Fruit fly (Drosophila melanogaster) whole organism, wandering third instar larva: ENCODE measurements around the gene Tango1.

Experiments
- CG32264 ChIP-seq: fragments of 200-800 bp; sonication (Bioruptor generic); optimal IDR thresholded peaks from 2 replicates; lab custom pipeline; 2016; ENCODE audit warnings: missing biosample characterization, missing genetic modification characterization
- Dfd ChIP-seq: fragments of >200 bp; optimal IDR thresholded peaks from 2 replicates; lab custom pipeline; 2017; ENCODE audit warnings: missing biosample characterization, missing genetic modification characterization
- Dif ChIP-seq: fragments of 200-275, 200-300 bp; sonication (Bioruptor generic); optimal IDR thresholded peaks from 2 replicates; lab custom pipeline; 2018; ENCODE audit warnings: missing biosample characterization, missing genetic modification characterization; ENCODE audit not compliant: partially characterized antibody
- GATAd ChIP-seq: sonication (Bioruptor generic); optimal IDR thresholded peaks from 2 replicates; lab custom pipeline; 2016; ENCODE audit warnings: missing biosample characterization, missing genetic modification characterization
- Hr78 ChIP-seq: fragments of >200 bp; optimal IDR thresholded peaks from 2 replicates; lab custom pipeline; 2017; ENCODE audit warnings: missing biosample characterization, missing genetic modification characterization
- Hr83 ChIP-seq: fragments of 200-300 bp; sonication (Bioruptor generic); optimal IDR thresholded peaks from 2 replicates; lab custom pipeline; 2016; ENCODE audit warnings: missing biosample characterization, mild to moderate bottlenecking, missing genetic modification characterization, moderate library complexity; ENCODE audit not compliant: poor library complexity, severe bottlenecking
- N ChIP-seq: fragments of >200 bp; optimal IDR thresholded peaks from 2 replicates; lab custom pipeline; 2018; ENCODE audit warnings: missing biosample characterization, missing external identifiers, missing genetic modification characterization
- br ChIP-seq: fragments of 200-800 bp; sonication (Bioruptor generic); optimal IDR thresholded peaks from 2 replicates; lab custom pipeline; 2016; ENCODE audit warnings: missing biosample characterization, missing genetic modification characterization
- dmrt93B ChIP-seq: fragments of 200-800 bp; sonication (Bioruptor generic); optimal IDR thresholded peaks from 2 replicates; lab custom pipeline; 2018; ENCODE audit warnings: missing biosample characterization, mild to moderate bottlenecking, missing genetic modification characterization
- ey ChIP-seq: fragments of 200-800 bp; sonication (Bioruptor generic); optimal IDR thresholded peaks from 2 replicates; lab custom pipeline; 2016; ENCODE audit warnings: missing biosample characterization, missing genetic modification characterization
- lola ChIP-seq: fragments of >200 bp; optimal IDR thresholded peaks from 2 replicates; lab custom pipeline; 2017; ENCODE audit warnings: missing biosample characterization, missing genetic modification characterization
- tai ChIP-seq: sonication (Bioruptor generic); optimal IDR thresholded peaks from 2 replicates; lab custom pipeline; 2016; ENCODE audit warnings: missing biosample characterization, missing genetic modification characterization
- usp ChIP-seq: fragments of >200 bp; optimal IDR thresholded peaks from 2 replicates; lab custom pipeline; 2017; ENCODE audit warnings: missing biosample characterization, missing genetic modification characterization

DNA sequence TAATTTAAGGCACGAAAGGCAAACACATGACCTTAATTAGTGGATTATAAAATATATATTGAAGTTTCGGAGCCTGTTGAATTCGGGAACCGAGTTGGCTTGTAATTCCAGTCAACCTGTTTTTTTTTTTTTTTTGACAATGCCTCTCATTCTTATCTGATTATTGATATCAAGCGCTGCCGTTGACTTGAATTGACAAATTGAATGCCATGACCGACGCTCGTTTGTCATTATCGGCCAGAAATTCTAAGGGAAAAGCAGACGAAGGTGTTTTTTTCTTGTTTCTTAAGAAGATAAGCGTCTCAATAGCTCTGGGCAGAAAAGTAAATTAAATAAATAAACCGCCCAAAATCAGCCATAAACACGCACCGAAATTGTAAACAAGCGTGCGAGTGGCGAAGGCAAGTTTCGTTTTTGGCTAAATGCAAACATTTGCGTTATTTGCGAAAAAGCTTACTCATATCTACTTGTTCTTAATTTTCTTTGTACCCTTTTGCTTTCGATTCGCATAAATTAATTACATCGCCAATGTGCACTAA is 5.9 kb upstream of the Tango1 start:
- TF ChIP-seq lola (GFP tag; lab: Kevin White, UChicago) (no peak), Dif (GFP tag; lab: Kevin White, UChicago) (no peak), Hr78 (GFP tag; lab: Kevin White, UChicago) (no peak), tai (GFP tag; lab: Kevin White, UChicago) (no peak), br (GFP tag; lab: Kevin White, UChicago) (no peak), usp (GFP tag; lab: Kevin White, UChicago) (no peak), CG32264 (GFP tag; lab: Kevin White, UChicago) (no peak), Dfd (GFP tag; lab: Kevin White, UChicago) (no peak), ey (no peak), N (GFP tag; lab: Kevin White, UChicago) (no peak), Hr83 (GFP tag; lab: Kevin White, UChicago) (no peak), GATAd (GFP tag; lab: Kevin White, UChicago) (no peak), dmrt93B (GFP tag; lab: Kevin White, UChicago) (no peak)
